Worm (Caenorhabditis elegans) whole organism, L2 larva: ENCODE data around the gene cyp-14A2.

Experiments
- C34F6.9 ChIP-seq: fragments of 150-350 bp; optimal IDR thresholded peaks from 2 replicates; lab custom pipeline; 2014; ENCODE audit warnings: missing biosample characterization, missing genetic modification characterization
- F13H6.1 ChIP-seq: sonication (generic microtip); optimal IDR thresholded peaks from 2 replicates; lab custom pipeline; 2016; ENCODE audit warnings: missing genetic modification characterization, missing compliant biosample characterization
- R02D3.7 ChIP-seq: fragments of 150-350 bp; optimal IDR thresholded peaks from 2 replicates; lab custom pipeline; 2014; ENCODE audit warnings: missing biosample characterization, missing genetic modification characterization
- Y55F3AM.14 ChIP-seq: fragments of 200-800 bp; sonication (Bioruptor generic); optimal IDR thresholded peaks from 2 replicates; lab custom pipeline; 2018; ENCODE audit warnings: mild to moderate bottlenecking, missing genetic modification characterization, missing compliant biosample characterization
- ZK546.5 ChIP-seq: sonication (generic microtip); optimal IDR thresholded peaks from 2 replicates; lab custom pipeline; 2017; ENCODE audit warnings: missing biosample characterization, missing genetic modification characterization
- alr-1 ChIP-seq: fragments of 150-350 bp; optimal IDR thresholded peaks from 2 replicates; lab custom pipeline; 2014; ENCODE audit warnings: missing biosample characterization, missing genetic modification characterization
- ama-1 ChIP-seq: fragments of 150-350 bp; optimal IDR thresholded peaks from 2 replicates; lab custom pipeline; 2018; ENCODE audit warnings: inconsistent platforms
- blmp-1 ChIP-seq: sonication (generic microtip); optimal IDR thresholded peaks from 2 replicates; lab custom pipeline; 2017; ENCODE audit warnings: missing genetic modification characterization, mild to moderate bottlenecking, missing compliant biosample characterization, antibody characterized with exemption, moderate library complexity; ENCODE audit not compliant: insufficient read depth
- ceh-16 ChIP-seq: fragments of 150-350 bp; optimal IDR thresholded peaks from 2 replicates; lab custom pipeline; 2014; ENCODE audit warnings: missing biosample characterization, missing genetic modification characterization
- ceh-82 ChIP-seq: fragments of 150-350 bp; optimal IDR thresholded peaks from 2 replicates; lab custom pipeline; 2014; ENCODE audit warnings: missing biosample characterization, missing genetic modification characterization
- crh-2 ChIP-seq: sonication (generic microtip); optimal IDR thresholded peaks from 2 replicates; lab custom pipeline; 2017; ENCODE audit warnings: missing biosample characterization, missing genetic modification characterization
- egl-27 ChIP-seq: sonication (generic microtip); optimal IDR thresholded peaks from 3 replicates; lab custom pipeline; 2017; ENCODE audit warnings: missing biosample characterization, missing genetic modification reagents, missing genetic modification characterization
- elt-1 ChIP-seq: fragments of 150-350 bp; optimal IDR thresholded peaks from 2 replicates; lab custom pipeline; 2014; ENCODE audit warnings: missing biosample characterization, missing genetic modification characterization
- elt-3 ChIP-seq: sonication (generic microtip); optimal IDR thresholded peaks from 2 replicates; lab custom pipeline; 2017; ENCODE audit warnings: missing biosample characterization, missing genetic modification characterization
- fos-1 ChIP-seq: fragments of 150-350 bp; optimal IDR thresholded peaks from 2 replicates; lab custom pipeline; 2014; ENCODE audit warnings: missing biosample characterization, missing genetic modification characterization
- gmeb-1 ChIP-seq: fragments of 150-350 bp; optimal IDR thresholded peaks from 2 replicates; lab custom pipeline; 2014; ENCODE audit warnings: missing biosample characterization, missing genetic modification characterization
- lin-11 ChIP-seq: fragments of 150-350 bp; sonication (generic microtip); optimal IDR thresholded peaks from 2 replicates; lab custom pipeline; 2014; ENCODE audit warnings: missing biosample characterization, missing genetic modification characterization, inconsistent platforms, mixed read lengths
- lin-13 ChIP-seq: fragments of 150-350 bp; optimal IDR thresholded peaks from 2 replicates; lab custom pipeline; 2014; ENCODE audit warnings: missing biosample characterization, missing genetic modification reagents, missing genetic modification characterization
- lin-39 ChIP-seq: fragments of 150-350 bp; optimal IDR thresholded peaks from 2 replicates; lab custom pipeline; 2014; ENCODE audit warnings: missing biosample characterization, missing genetic modification reagents, missing genetic modification characterization
- lsy-2 ChIP-seq, 2 experiments: fragments of 150-350 bp in 1 of 2; sonication (generic microtip) in 1 of 2; optimal IDR thresholded peaks; 2 replicates each; lab custom pipeline; 2014 to 2017; ENCODE audit warnings: missing biosample characterization in 2 of 2, missing genetic modification characterization in 2 of 2
- mab-5 ChIP-seq: fragments of 150-350 bp; optimal IDR thresholded peaks from 2 replicates; lab custom pipeline; 2014; ENCODE audit warnings: missing biosample characterization, missing genetic modification characterization
- mbf-1 ChIP-seq: sonication (generic microtip); optimal IDR thresholded peaks from 2 replicates; lab custom pipeline; 2017; ENCODE audit warnings: missing biosample characterization, missing genetic modification characterization
- mdl-1 ChIP-seq, 2 experiments: fragments of 150-350 bp in 1 of 2; sonication (generic microtip) in 1 of 2; optimal IDR thresholded peaks; 2 replicates each; lab custom pipeline; 2017; ENCODE audit warnings: missing biosample characterization in 2 of 2, missing genetic modification characterization in 2 of 2
- nhr-10 ChIP-seq: sonication (generic microtip); optimal IDR thresholded peaks from 2 replicates; lab custom pipeline; 2017; ENCODE audit warnings: missing biosample characterization, missing genetic modification characterization
- nhr-11 ChIP-seq: fragments of 150-350 bp; optimal IDR thresholded peaks from 2 replicates; lab custom pipeline; 2014; ENCODE audit warnings: missing biosample characterization, missing genetic modification characterization
- nhr-12 ChIP-seq: fragments of 150-350 bp; optimal IDR thresholded peaks from 2 replicates; lab custom pipeline; 2014; ENCODE audit warnings: missing biosample characterization, missing genetic modification characterization
- nhr-129 ChIP-seq: fragments of 150-350 bp; optimal IDR thresholded peaks from 2 replicates; lab custom pipeline; 2014; ENCODE audit warnings: missing biosample characterization, missing genetic modification characterization
- nhr-21 ChIP-seq: fragments of 150-350 bp; optimal IDR thresholded peaks from 2 replicates; lab custom pipeline; 2014; ENCODE audit warnings: missing biosample characterization, missing genetic modification characterization
- nhr-23 ChIP-seq: fragments of 150-350 bp; optimal IDR thresholded peaks from 2 replicates; lab custom pipeline; 2014; ENCODE audit warnings: missing biosample characterization, missing genetic modification reagents, missing genetic modification characterization
- nhr-237 ChIP-seq: fragments of 150-350 bp; optimal IDR thresholded peaks from 2 replicates; lab custom pipeline; 2014; ENCODE audit warnings: missing biosample characterization, missing genetic modification characterization
- nhr-25 ChIP-seq: fragments of 150-350 bp; sonication (generic microtip); optimal IDR thresholded peaks from 3 replicates; lab custom pipeline; 2014; ENCODE audit warnings: missing biosample characterization, missing genetic modification characterization
- nhr-6 ChIP-seq: fragments of 150-350 bp; optimal IDR thresholded peaks from 2 replicates; lab custom pipeline; 2014; ENCODE audit warnings: missing biosample characterization, missing genetic modification characterization
- nhr-77 ChIP-seq: fragments of 150-350 bp; optimal IDR thresholded peaks from 2 replicates; lab custom pipeline; 2014; ENCODE audit warnings: missing biosample characterization, missing genetic modification characterization
- peb-1 ChIP-seq: fragments of 150-350 bp; optimal IDR thresholded peaks from 2 replicates; lab custom pipeline; 2014; ENCODE audit warnings: missing biosample characterization, missing genetic modification characterization
- sem-4 ChIP-seq: fragments of 150-350 bp; optimal IDR thresholded peaks from 2 replicates; lab custom pipeline; 2014; ENCODE audit warnings: missing biosample characterization, missing genetic modification reagents, missing genetic modification characterization
- sma-3 ChIP-seq: sonication (generic microtip); optimal IDR thresholded peaks from 2 replicates; lab custom pipeline; 2016; ENCODE audit warnings: missing genetic modification reagents, missing genetic modification characterization, missing compliant biosample characterization
- sma-9 ChIP-seq, 2 experiments: fragments of 150-350 bp in 1 of 2; sonication (generic microtip) in 1 of 2; optimal IDR thresholded peaks; 2 replicates each; lab custom pipeline; 2014 to 2016; ENCODE audit warnings: missing genetic modification characterization in 2 of 2, mild to moderate bottlenecking in 1 of 2, missing biosample characterization in 1 of 2, missing compliant biosample characterization in 1 of 2, missing genetic modification reagents in 1 of 2, moderate library complexity in 1 of 2
- snpc-4 ChIP-seq: fragments of 150-350 bp; optimal IDR thresholded peaks from 2 replicates; lab custom pipeline; 2014; ENCODE audit warnings: missing biosample characterization, missing genetic modification characterization
- unc-39 ChIP-seq: fragments of 150-350 bp; optimal IDR thresholded peaks from 2 replicates; lab custom pipeline; 2014; ENCODE audit warnings: missing biosample characterization, missing genetic modification characterization
- unc-55 ChIP-seq: fragments of 150-350 bp; sonication (generic microtip); optimal IDR thresholded peaks from 3 replicates; lab custom pipeline; 2014; ENCODE audit warnings: missing biosample characterization, missing genetic modification reagents, missing genetic modification characterization
- unc-62 ChIP-seq: fragments of 150-350 bp; optimal IDR thresholded peaks from 2 replicates; lab custom pipeline; 2014; ENCODE audit warnings: missing biosample characterization, missing genetic modification reagents, missing genetic modification characterization
- zag-1 ChIP-seq: fragments of 150-350 bp; optimal IDR thresholded peaks from 2 replicates; lab custom pipeline; 2014; ENCODE audit warnings: missing biosample characterization, missing genetic modification characterization
- ztf-1 ChIP-seq: fragments of 200-800 bp; sonication (Bioruptor generic); conservative IDR thresholded peaks from 2 replicates; pipeline ENCODE4 v1.3.6; 2022; ENCODE audit warnings: missing genetic modification characterization, missing compliant biosample characterization
- ztf-4 ChIP-seq: fragments of 150-350 bp; optimal IDR thresholded peaks from 2 replicates; lab custom pipeline; 2014; ENCODE audit warnings: missing biosample characterization, missing genetic modification characterization

cyp-14A2 gene

DNA sequence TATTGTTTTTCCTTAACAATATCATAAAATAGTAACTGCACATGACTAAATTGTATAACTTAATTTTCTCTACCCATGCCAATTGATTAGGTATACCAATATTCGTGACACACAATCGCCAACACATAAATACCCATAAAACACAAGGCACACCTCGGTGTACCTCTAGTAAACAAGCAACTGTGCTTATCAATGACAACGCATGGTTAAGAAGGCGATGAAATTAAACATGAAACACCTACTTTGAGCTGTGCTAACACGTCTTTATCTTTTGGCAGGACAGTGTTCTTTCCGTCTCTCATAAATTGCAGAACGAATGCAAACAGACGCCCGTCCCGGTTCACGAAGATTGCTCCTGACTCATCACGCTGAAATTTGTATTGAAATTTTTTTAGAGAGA lies 41.3 kb upstream of the cyp-14A2 start:
- TF ChIP-seq unc-55 (GFP tag; lab: Kevin White, UChicago) (no peak), nhr-25 (no peak), lin-13 (GFP tag; lab: Kevin White, UChicago) (no peak), gmeb-1 (tag; lab: Kevin White, UChicago) (peak; percentile 53), peb-1 (tag; lab: Kevin White, UChicago) (no peak), nhr-237 (tag; lab: Kevin White, UChicago) (no peak), ceh-16 (tag; lab: Kevin White, UChicago) (no peak), zag-1 (tag; lab: Kevin White, UChicago) (no peak), R02D3.7 (tag; lab: Kevin White, UChicago) (no peak), nhr-11 (no peak), Y55F3AM.14 (GFP tag; lab: Kevin White, UChicago) (no peak), egl-27 (tag; lab: Kevin White, UChicago) (no peak), sma-9 (GFP tag; optimal IDR thresholded peaks at IDR 0.05; lab: Kevin White, UChicago) (peak; percentile 73), sma-9 (tag; optimal IDR thresholded peaks at IDR 0.05; lab: Kevin White, UChicago) (no peak), nhr-10 (tag; lab: Kevin White, UChicago) (no peak), ceh-82 (tag; lab: Kevin White, UChicago) (no peak), sma-3 (GFP tag; lab: Kevin White, UChicago) (peak; percentile 11), ama-1 (lab: Kevin White, UChicago) (no peak), C34F6.9 (no peak), mbf-1 (tag; lab: Kevin White, UChicago) (no peak), F13H6.1 (tag; lab: Kevin White, UChicago) (peak; percentile 21), nhr-77 (tag; lab: Kevin White, UChicago) (no peak), alr-1 (no peak), snpc-4 (tag; lab: Kevin White, UChicago) (no peak), nhr-129 (tag; lab: Kevin White, UChicago) (peak; percentile 14), blmp-1 (tag; lab: Kevin White, UChicago) (no peak), crh-2 (tag; lab: Kevin White, UChicago) (peak; percentile 83), ZK546.5 (no peak), lsy-2 (tag; optimal IDR thresholded peaks at IDR 0.05; lab: Kevin White, UChicago) (peak in 1 of 2 experiments; percentile 1), fos-1 (tag; lab: Kevin White, UChicago) (peak; percentile 96), unc-62 (GFP tag; lab: Kevin White, UChicago) (no peak), nhr-23 (tag; lab: Kevin White, UChicago) (no peak), nhr-6 (tag; lab: Kevin White, UChicago) (no peak), nhr-21 (tag; lab: Kevin White, UChicago) (no peak), lin-39 (tag; lab: Kevin White, UChicago) (no peak), mab-5 (tag; lab: Kevin White, UChicago) (no peak), ztf-1 (GFP tag; lab: Robert Waterston, UW) (no peak), ztf-4 (tag; lab: Kevin White, UChicago) (no peak)

DNA sequence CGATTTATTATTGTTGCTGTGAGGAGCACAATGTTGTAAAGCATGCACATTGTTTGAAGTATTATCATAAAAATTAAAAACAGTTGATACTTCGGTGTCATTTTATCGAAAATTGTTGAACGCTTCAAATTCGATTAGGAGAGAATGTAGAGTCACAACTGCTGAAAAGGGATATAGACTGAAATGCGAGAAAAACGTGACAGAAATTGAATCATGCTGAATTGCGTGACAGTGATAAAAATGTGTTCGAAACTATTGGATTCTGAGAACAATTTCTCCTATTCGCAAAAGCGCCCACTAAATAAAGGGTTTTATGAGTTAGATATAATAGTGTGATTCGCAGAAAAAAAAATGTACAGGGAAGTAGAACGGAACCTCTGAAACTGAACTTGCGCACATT lies 39.3 kb upstream of the cyp-14A2 start, which contains the start of gene srxa-8:
Gene srxa-8 (minus strand): TSS at position 101 of the 400 bp plus-strand sequence.
- TF ChIP-seq unc-39 (tag; lab: Kevin White, UChicago): no peak

DNA sequence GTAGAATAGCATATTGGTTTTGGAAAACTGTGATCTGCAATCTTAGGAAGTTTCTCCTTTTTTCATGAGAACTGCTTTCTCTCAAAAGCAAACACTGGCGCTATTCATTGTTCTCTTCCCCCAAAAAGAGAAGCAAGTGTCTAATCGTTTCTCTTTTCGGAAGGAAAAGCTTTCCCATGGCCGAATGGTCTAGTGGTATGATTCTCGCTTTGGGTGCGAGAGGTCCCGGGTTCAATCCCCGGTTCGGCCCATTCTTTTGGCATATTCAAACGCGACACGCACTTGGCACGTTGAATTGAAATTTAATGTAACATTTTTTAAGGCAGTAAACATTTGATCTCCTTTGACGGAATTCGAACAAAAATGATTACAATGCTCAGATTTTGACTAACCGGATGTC lies 38.4 kb upstream of the cyp-14A2 start:
- TF ChIP-seq unc-55 (GFP tag; lab: Kevin White, UChicago) (peak; percentile 14), zag-1 (tag; lab: Kevin White, UChicago) (no peak)
- TF ChIP-seq, all 48 proteins: peak for 1

DNA sequence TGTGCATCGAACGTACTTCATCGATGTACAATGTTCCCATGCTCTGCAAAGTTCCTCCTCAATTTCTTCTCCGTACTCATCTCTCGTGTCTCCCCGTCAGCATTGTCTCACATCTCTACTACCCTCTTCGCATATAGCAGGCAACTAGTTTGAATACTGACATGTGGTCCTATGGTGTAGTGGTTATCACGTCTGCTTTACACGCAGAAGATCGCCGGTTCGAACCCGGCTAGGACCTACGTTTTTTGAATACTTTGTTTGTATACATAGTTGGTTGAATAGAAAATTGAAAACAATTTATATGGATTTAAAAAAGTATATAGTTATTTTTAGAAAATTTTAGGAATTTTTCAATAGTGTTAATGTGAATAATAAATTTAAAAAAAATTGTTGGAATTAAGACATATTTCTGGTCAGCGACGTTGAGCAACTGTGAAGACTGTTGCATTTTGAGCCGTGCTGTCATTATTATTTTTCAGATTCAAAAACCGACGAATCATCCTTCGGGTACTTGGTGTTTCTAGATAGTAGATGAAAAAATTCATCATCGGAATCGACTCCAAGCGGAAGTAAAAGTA lies 37.5 kb upstream of the cyp-14A2 start:
- TF ChIP-seq lin-11 (tag; lab: Kevin White, UChicago): peak; percentile 83
- TF ChIP-seq sma-3 (GFP tag; lab: Kevin White, UChicago): peak; percentile 75
- TF ChIP-seq lsy-2 (tag; optimal IDR thresholded peaks at IDR 0.05; lab: Kevin White, UChicago): peak in 1 of 2 experiments; percentile 58
- TF ChIP-seq elt-3 (tag; lab: Kevin White, UChicago): no peak
- no peak for TF ChIP-seq unc-62 (GFP tag; lab: Kevin White, UChicago)
- TF ChIP-seq Y55F3AM.14 (GFP tag; lab: Kevin White, UChicago): peak; percentile 73
- peak; percentile 77 for TF ChIP-seq egl-27 (tag; lab: Kevin White, UChicago)
- TF ChIP-seq nhr-77 (tag; lab: Kevin White, UChicago): no peak
- TF ChIP-seq sem-4 (tag; lab: Kevin White, UChicago): no peak
- TF ChIP-seq nhr-237 (tag; lab: Kevin White, UChicago): no peak
- TF ChIP-seq nhr-12: no peak
- peak; percentile 30 for TF ChIP-seq mbf-1 (tag; lab: Kevin White, UChicago)
- peak; percentile 65 for TF ChIP-seq gmeb-1 (tag; lab: Kevin White, UChicago)
- TF ChIP-seq elt-1: no peak
- TF ChIP-seq nhr-21 (tag; lab: Kevin White, UChicago): peak; percentile 89
- TF ChIP-seq ama-1 (lab: Kevin White, UChicago): no peak
- TF ChIP-seq ztf-1 (GFP tag; lab: Robert Waterston, UW): no peak
- no peak for TF ChIP-seq C34F6.9
- peak; percentile 75 for TF ChIP-seq F13H6.1 (tag; lab: Kevin White, UChicago)
- TF ChIP-seq crh-2 (tag; lab: Kevin White, UChicago): peak; percentile 89
- TF ChIP-seq nhr-6 (tag; lab: Kevin White, UChicago): peak; percentile 73
- no peak for TF ChIP-seq blmp-1 (tag; lab: Kevin White, UChicago)
- TF ChIP-seq sma-9 (GFP tag; optimal IDR thresholded peaks at IDR 0.05; lab: Kevin White, UChicago): peak; percentile 89
- no peak for TF ChIP-seq sma-9 (tag; optimal IDR thresholded peaks at IDR 0.05; lab: Kevin White, UChicago)
- TF ChIP-seq mdl-1 (tag; optimal IDR thresholded peaks at IDR 0.05; lab: Kevin White, UChicago): peak in 1 of 2 experiments; percentile 57
- TF ChIP-seq nhr-25: no peak
